Fruit fly (Drosophila melanogaster): ENCODE data around the gene CG11523.

Gene CG11523

dm6 chr3L:22262797-22263423 lies 3.6 kb downstream of the CG11523 start, which contains the start of the genes Rich and Ddx1 (continued):
- peak; percentile 69 for TF ChIP-seq Hr3 (GFP tag; optimal IDR thresholded peaks at IDR 0.05)
- TF ChIP-seq klu (GFP tag; IDR thresholded peaks at IDR 0.05) = peak; percentile 22; the same call in 1 of the 2 replicates
- no peak for TF ChIP-seq GATAe (GFP tag; conservative IDR thresholded peaks at IDR 0.05)
- TF ChIP-seq org-1 (GFP tag; optimal IDR thresholded peaks at IDR 0.05) = no peak
- TF ChIP-seq CG16813 (GFP tag; IDR thresholded peaks at IDR 0.05; ENCODE audit: partially characterized antibody) = no peak
- TF ChIP-seq Dfd (GFP tag; optimal IDR thresholded peaks at IDR 0.05) = no peak
- TF ChIP-seq lola (GFP tag; optimal IDR thresholded peaks at IDR 0.05) = peak in 1 of 3 experiments; percentile 60
- TF ChIP-seq Side (GFP tag; optimal IDR thresholded peaks at IDR 0.05) = peak; percentile 33
- no peak for TF ChIP-seq CG6654 (GFP tag; optimal IDR thresholded peaks at IDR 0.05)
- TF ChIP-seq tll (GFP tag; optimal IDR thresholded peaks at IDR 0.05) = peak in 1 of 2 experiments; percentile 81
- no peak for TF ChIP-seq ATbp (GFP tag; optimal IDR thresholded peaks at IDR 0.05)
- peak; percentile 11 for TF ChIP-seq Oli (tag; optimal IDR thresholded peaks at IDR 0.05)
- TF ChIP-seq cato (GFP tag; optimal IDR thresholded peaks at IDR 0.05; ENCODE audit: borderline replicate concordance) = peak; percentile 15
- TF ChIP-seq CG6689 (GFP tag; IDR thresholded peaks at IDR 0.05) = no peak
- TF ChIP-seq Neu2 (GFP tag; optimal IDR thresholded peaks at IDR 0.05; ENCODE audit: borderline replicate concordance) = no peak
- TF ChIP-seq lilli (GFP tag; optimal IDR thresholded peaks at IDR 0.05) = peak; percentile 54
- no peak for TF ChIP-seq unc-4 (GFP tag; IDR thresholded peaks at IDR 0.05; ENCODE audit: partially characterized antibody)
- peak; percentile 72 for TF ChIP-seq CG2120 (GFP tag; optimal IDR thresholded peaks at IDR 0.05)
- no peak for TF ChIP-seq CG4282 (GFP tag; optimal IDR thresholded peaks at IDR 0.05)
- no peak for TF ChIP-seq C15 (GFP tag; IDR thresholded peaks at IDR 0.05)
- no peak for TF ChIP-seq CG11695 (GFP tag; IDR thresholded peaks at IDR 0.05)
- no peak for TF ChIP-seq ac (GFP tag; optimal IDR thresholded peaks at IDR 0.05)
- no peak for TF ChIP-seq CG6175 (GFP tag; IDR thresholded peaks at IDR 0.05)
- TF ChIP-seq CrebB (tag; optimal IDR thresholded peaks at IDR 0.05) = peak; percentile 25
- TF ChIP-seq Atf3 (GFP tag; optimal IDR thresholded peaks at IDR 0.05) = no peak
- TF ChIP-seq Hr51 (GFP tag; optimal IDR thresholded peaks at IDR 0.05) = peak; percentile 27 to 47
- no peak for TF ChIP-seq CG12071 (GFP tag; optimal IDR thresholded peaks at IDR 0.05)
- TF ChIP-seq Fer2 (tag; optimal IDR thresholded peaks at IDR 0.05) = no peak
- TF ChIP-seq CG10267 (tag; optimal IDR thresholded peaks at IDR 0.05) = peak; percentile 96
- TF ChIP-seq CG7786 (GFP tag; optimal IDR thresholded peaks at IDR 0.05) = no peak
- no peak for TF ChIP-seq CG4707 (GFP tag; optimal IDR thresholded peaks at IDR 0.05)
- peak; percentile 45 for TF ChIP-seq lab (GFP tag; optimal IDR thresholded peaks at IDR 0.05)
- no peak for TF ChIP-seq Doc2 (GFP tag; IDR thresholded peaks at IDR 0.05)
- peak; percentile 12 for TF ChIP-seq Tbp (GFP tag; optimal IDR thresholded peaks at IDR 0.05)
- TF ChIP-seq Bgb (GFP tag; IDR thresholded peaks at IDR 0.05; ENCODE audit: partially characterized antibody) = no peak
- TF ChIP-seq CG2712 (tag; optimal IDR thresholded peaks at IDR 0.05) = peak; percentile 66
- TF ChIP-seq danr (GFP tag; IDR thresholded peaks at IDR 0.05) = no peak
- TF ChIP-seq sr (GFP tag; IDR thresholded peaks at IDR 0.05) = no peak
- TF ChIP-seq gro (GFP tag; optimal IDR thresholded peaks at IDR 0.05) = no peak
- TF ChIP-seq Xbp1 (GFP tag; optimal IDR thresholded peaks at IDR 0.05) = peak; percentile 49
- no peak for TF ChIP-seq chinmo (GFP tag; IDR thresholded peaks at IDR 0.05; ENCODE audit: partially characterized antibody)
- TF ChIP-seq D19A (tag; optimal IDR thresholded peaks at IDR 0.05) = peak; percentile 10
- TF ChIP-seq Usf (GFP tag; optimal IDR thresholded peaks at IDR 0.05) = no peak
- TF ChIP-seq tup (GFP tag; optimal IDR thresholded peaks at IDR 0.05) = no peak
- TF ChIP-seq CG14014 (GFP tag; IDR thresholded peaks at IDR 0.05) = 0 out of 2 replicates have a peak, but pooled peaks have one; percentile 6
- peak; percentile 19 for TF ChIP-seq Ets97D (GFP tag; optimal IDR thresholded peaks at IDR 0.05)
- TF ChIP-seq hkb (optimal IDR thresholded peaks at IDR 0.05) = no peak
- no peak for TF ChIP-seq hkb (GFP tag; IDR thresholded peaks at IDR 0.05)
- TF ChIP-seq zf30C (GFP tag; optimal IDR thresholded peaks at IDR 0.05) = no peak
- peak; percentile 94 for TF ChIP-seq Ets65A (GFP tag)

Measured in whole organism, embryonic.